Fruit fly (Drosophila melanogaster) whole organism, embryonic: ENCODE results near the gene Npc2g.
A peak's percentile ranks its signal among the peaks of the same experiment; 100 is the strongest.

ENCODE experiments used
- ATbp ChIP-seq: fragments of 200-800 bp; sonication (Bioruptor generic); optimal IDR thresholded peaks from 2 replicates; lab custom pipeline; 2017; ENCODE audit warnings: missing biosample characterization, mild to moderate bottlenecking, missing genetic modification characterization, missing genetic modification reagents
- Asciz ChIP-seq: fragments of 200-800 bp; sonication (Bioruptor generic); optimal IDR thresholded peaks from 2 replicates; lab custom pipeline; 2017; ENCODE audit warnings: missing biosample characterization, mild to moderate bottlenecking, missing genetic modification characterization, missing genetic modification reagents
- Bdp1 ChIP-seq: fragments of 200-800 bp; sonication (Bioruptor generic); optimal IDR thresholded peaks from 3 replicates; lab custom pipeline; 2016; ENCODE audit warnings: missing biosample characterization, missing genetic modification characterization
- CG10147 ChIP-seq: fragments of 200-800 bp; sonication (Bioruptor generic); optimal IDR thresholded peaks from 2 replicates; lab custom pipeline; 2019; ENCODE audit warnings: missing biosample characterization, mild to moderate bottlenecking, missing genetic modification characterization, moderate library complexity
- CG12071 ChIP-seq: fragments of 200-800 bp; sonication (Bioruptor generic); optimal IDR thresholded peaks from 3 replicates; lab custom pipeline; 2018; ENCODE audit warnings: missing biosample characterization, mild to moderate bottlenecking, missing genetic modification characterization
- CG12104 ChIP-seq: fragments of 200-800 bp; sonication (Bioruptor generic); optimal IDR thresholded peaks from 3 replicates; lab custom pipeline; 2016; ENCODE audit warnings: missing biosample characterization, missing genetic modification characterization
- CG12236 ChIP-seq: fragments of 200-800 bp; sonication (Bioruptor generic); optimal IDR thresholded peaks from 2 replicates; lab custom pipeline; 2016; ENCODE audit warnings: missing biosample characterization, missing genetic modification characterization
- CG12659 ChIP-seq: fragments of 200-800 bp; sonication (Bioruptor generic); optimal IDR thresholded peaks from 3 replicates; lab custom pipeline; 2017; ENCODE audit warnings: mild to moderate bottlenecking, missing biosample characterization, missing genetic modification reagents, missing genetic modification characterization
- CG14860 ChIP-seq: fragments of 200-800 bp; sonication (Bioruptor generic); IDR thresholded peaks from 3 replicates; pipeline ENCODE4 v1.3.6; 2022; ENCODE audit warnings: missing biosample characterization, missing genetic modification characterization; ENCODE audit not compliant: partially characterized antibody
- CG15696 ChIP-seq: fragments of 200-800 bp; sonication (Bioruptor generic); optimal IDR thresholded peaks from 2 replicates; lab custom pipeline; 2019; ENCODE audit warnings: missing biosample characterization, mild to moderate bottlenecking, missing genetic modification characterization, moderate library complexity
- CG16863 ChIP-seq: fragments of 200-800 bp; sonication (Bioruptor generic); optimal IDR thresholded peaks from 3 replicates; lab custom pipeline; 2016; ENCODE audit warnings: missing biosample characterization, missing genetic modification characterization
- CG17829 ChIP-seq: fragments of 200-800 bp; optimal IDR thresholded peaks from 2 replicates; lab custom pipeline; 2019; ENCODE audit warnings: missing biosample characterization, mild to moderate bottlenecking, missing genetic modification characterization, moderate library complexity
- CG1792 ChIP-seq: fragments of 200-800 bp; sonication (Bioruptor generic); optimal IDR thresholded peaks from 2 replicates; lab custom pipeline; 2016; ENCODE audit warnings: missing biosample characterization, missing genetic modification characterization
- CG18011 ChIP-seq: fragments of 200-800 bp; sonication (Bioruptor generic); optimal IDR thresholded peaks from 2 replicates; lab custom pipeline; 2017; ENCODE audit warnings: missing biosample characterization, missing genetic modification characterization, mild to moderate bottlenecking, moderate library complexity, missing genotype
- CG3407 ChIP-seq: fragments of 200-800 bp; sonication (Bioruptor generic); optimal IDR thresholded peaks from 2 replicates; lab custom pipeline; 2018; ENCODE audit warnings: missing biosample characterization, mild to moderate bottlenecking, missing genetic modification characterization
- CG3995 ChIP-seq: fragments of 200-800 bp; sonication (Bioruptor generic); optimal IDR thresholded peaks from 3 replicates; lab custom pipeline; 2016; ENCODE audit warnings: missing biosample characterization, missing genetic modification characterization
- CG42726 ChIP-seq: fragments of 200-800 bp; sonication (Bioruptor generic); IDR thresholded peaks from 2 replicates; pipeline ENCODE4 v1.3.6; 2022; ENCODE audit warnings: missing biosample characterization, missing genetic modification characterization; ENCODE audit not compliant: partially characterized antibody
- CG43689 ChIP-seq: fragments of 200-800 bp; sonication (Bioruptor generic); IDR thresholded peaks from 2 replicates; pipeline ENCODE4 v1.3.6; 2022; ENCODE audit warnings: missing biosample characterization, missing genetic modification characterization
- CG4424 ChIP-seq: fragments of 200-800 bp; sonication (Bioruptor generic); optimal IDR thresholded peaks from 3 replicates; lab custom pipeline; 2016; ENCODE audit warnings: missing biosample characterization, missing genetic modification characterization
- CG4617 ChIP-seq: fragments of 200-800 bp; sonication (Bioruptor generic); optimal IDR thresholded peaks from 3 replicates; lab custom pipeline; 2016; ENCODE audit warnings: missing biosample characterization, missing genetic modification characterization, borderline replicate concordance
- CG6175 ChIP-seq: fragments of 200-800 bp; sonication (Bioruptor generic); IDR thresholded peaks from 3 replicates; pipeline ENCODE4 v1.3.6; 2022; ENCODE audit warnings: missing biosample characterization, missing genetic modification characterization
- CG6272 ChIP-seq: fragments of 200-800 bp; sonication (Bioruptor generic); IDR thresholded peaks from 2 replicates; pipeline ENCODE4 v1.3.6; 2022; ENCODE audit warnings: missing biosample characterization, missing genetic modification characterization
- CG9817 ChIP-seq: fragments of 200-800 bp; sonication (Bioruptor generic); optimal IDR thresholded peaks from 2 replicates; lab custom pipeline; 2018; ENCODE audit warnings: missing biosample characterization, mild to moderate bottlenecking, missing genetic modification characterization, moderate library complexity
- CHES-1-like ChIP-seq: fragments of 200-800 bp; sonication (Bioruptor generic); optimal IDR thresholded peaks from 2 replicates; lab custom pipeline; 2016; ENCODE audit warnings: missing biosample characterization, missing genetic modification characterization
- CTCF ChIP-seq: fragments of 200-800 bp; sonication (Bioruptor generic); optimal IDR thresholded peaks from 2 replicates; lab custom pipeline; 2017; ENCODE audit warnings: missing biosample characterization, mild to moderate bottlenecking, missing genetic modification characterization, moderate library complexity
- CrebB ChIP-seq: fragments of 200-800 bp; sonication (Bioruptor generic); optimal IDR thresholded peaks from 3 replicates; lab custom pipeline; 2018; ENCODE audit warnings: missing biosample characterization, mild to moderate bottlenecking, missing genetic modification characterization
- Ets65A ChIP-seq: fragments of 200-800 bp; sonication (Bioruptor generic); peaks from one replicate; lab custom pipeline; 2016; ENCODE audit warnings: missing biosample characterization, missing genetic modification characterization
- HLH3B ChIP-seq: fragments of 200-800 bp; sonication (Bioruptor generic); IDR thresholded peaks from 2 replicates; pipeline ENCODE4 v1.3.6; 2022; ENCODE audit warnings: missing biosample characterization, missing genetic modification characterization
- Hr3 ChIP-seq: fragments of 200-800 bp; sonication (Bioruptor generic); optimal IDR thresholded peaks from 3 replicates; lab custom pipeline; 2016; ENCODE audit warnings: missing biosample characterization, missing genetic modification characterization
- Side ChIP-seq: fragments of 200-800 bp; sonication (Bioruptor generic); optimal IDR thresholded peaks from 2 replicates; lab custom pipeline; 2016; ENCODE audit warnings: missing biosample characterization, missing genetic modification characterization
- Sry-β ChIP-seq: fragments of 200-800 bp; sonication (Bioruptor generic); optimal IDR thresholded peaks from 2 replicates; lab custom pipeline; 2018; ENCODE audit warnings: missing biosample characterization, mild to moderate bottlenecking, missing genetic modification characterization, moderate library complexity
- Tbp ChIP-seq: fragments of >200 bp; optimal IDR thresholded peaks from 2 replicates; lab custom pipeline; 2018; ENCODE audit warnings: missing biosample characterization, missing genetic modification characterization
- abd-A ChIP-seq: fragments of 200-800 bp; sonication (Bioruptor generic); optimal IDR thresholded peaks from 3 replicates; lab custom pipeline; 2019; ENCODE audit warnings: missing biosample characterization, mild to moderate bottlenecking, missing genetic modification characterization, moderate library complexity
- ase ChIP-seq: fragments of 200-800 bp; sonication (Bioruptor generic); IDR thresholded peaks from 3 replicates; pipeline ENCODE4 v1.3.6; 2022; ENCODE audit warnings: missing biosample characterization, missing genetic modification characterization
- az2 ChIP-seq: fragments of 200-800 bp; sonication (Bioruptor generic); optimal IDR thresholded peaks from 3 replicates; lab custom pipeline; 2016; ENCODE audit warnings: missing biosample characterization, missing genetic modification characterization
- bbx ChIP-seq: fragments of 200-800 bp; sonication (Bioruptor generic); IDR thresholded peaks from 2 replicates; pipeline ENCODE4 v1.3.6; 2022; ENCODE audit warnings: missing biosample characterization, missing genetic modification characterization; ENCODE audit not compliant: partially characterized antibody
- br ChIP-seq: fragments of >200 bp; optimal IDR thresholded peaks from 2 replicates; lab custom pipeline; 2017
- chinmo ChIP-seq: fragments of 200-800 bp; sonication (Bioruptor generic); IDR thresholded peaks from 4 replicates; pipeline ENCODE4 v1.3.6; 2022; ENCODE audit warnings: missing biosample characterization, missing genetic modification characterization; ENCODE audit not compliant: partially characterized antibody
- croc ChIP-seq: fragments of 200-800 bp; sonication (Bioruptor generic); conservative IDR thresholded peaks from 3 replicates; pipeline ENCODE4 v1.3.6; 2022; ENCODE audit warnings: missing biosample characterization, missing genetic modification characterization
- disco-r ChIP-seq: fragments of 200-800 bp; sonication (Bioruptor generic); optimal IDR thresholded peaks from 2 replicates; lab custom pipeline; 2016; ENCODE audit warnings: missing biosample characterization, missing genetic modification characterization
- dmrt99B ChIP-seq: fragments of 200-800 bp; sonication (Bioruptor generic); optimal IDR thresholded peaks from 2 replicates; lab custom pipeline; 2018; ENCODE audit warnings: missing biosample characterization, mild to moderate bottlenecking, missing genetic modification characterization, moderate library complexity
- gsb-n ChIP-seq: fragments of 200-800 bp; sonication (Bioruptor generic); optimal IDR thresholded peaks from 3 replicates; lab custom pipeline; 2018; ENCODE audit warnings: missing biosample characterization, mild to moderate bottlenecking, missing genetic modification characterization
- inv ChIP-seq: fragments of 200-800 bp; sonication (Bioruptor generic); IDR thresholded peaks from 2 replicates; pipeline ENCODE4 v1.3.6; 2022; ENCODE audit warnings: missing biosample characterization, missing genetic modification characterization; ENCODE audit not compliant: partially characterized antibody
- lov ChIP-seq, 2 experiments: fragments of 200-800 bp in 1 of 2; fragments of >200 bp in 1 of 2; sonication (Bioruptor generic) in 1 of 2; IDR thresholded peaks in 1 of 2; optimal IDR thresholded peaks in 1 of 2; 2 replicates in 1 of 2; 3 replicates in 1 of 2; pipeline versions ENCODE4 v1.3.6 to Lab custom; 2017 to 2022; ENCODE audit warnings: missing biosample characterization in 1 of 2, missing genetic modification characterization in 1 of 2
- org-1 ChIP-seq: fragments of 200-800 bp; sonication (Bioruptor generic); optimal IDR thresholded peaks from 2 replicates; lab custom pipeline; 2017; ENCODE audit warnings: missing biosample characterization, missing genetic modification characterization
- otp ChIP-seq: fragments of 200-800 bp; sonication (Bioruptor generic); IDR thresholded peaks from 3 replicates; pipeline ENCODE4, ENCODE4 v1.3.6; 2022; ENCODE audit warnings: missing biosample characterization, missing genetic modification characterization
- phol ChIP-seq: fragments of 200-800 bp; sonication (Bioruptor generic); optimal IDR thresholded peaks from 3 replicates; lab custom pipeline; 2018; ENCODE audit warnings: missing biosample characterization, mild to moderate bottlenecking, missing genetic modification characterization, moderate library complexity
- rib ChIP-seq: fragments of 200-800 bp; sonication (Bioruptor generic); IDR thresholded peaks from 2 replicates; pipeline ENCODE4 v1.3.6; 2022; ENCODE audit warnings: missing biosample characterization, missing genetic modification characterization
- row ChIP-seq: fragments of 200-800 bp; sonication (Bioruptor generic); IDR thresholded peaks from 3 replicates; pipeline ENCODE4 v1.3.6; 2022; ENCODE audit warnings: missing biosample characterization, missing genetic modification characterization
- sob ChIP-seq: fragments of 200-800 bp; sonication (Bioruptor generic); IDR thresholded peaks from 2 replicates; pipeline ENCODE4 v1.3.6; 2022; ENCODE audit warnings: missing biosample characterization, missing genetic modification characterization
- stc ChIP-seq: fragments of 200-800 bp; sonication (Bioruptor generic); IDR thresholded peaks from 2 replicates; pipeline ENCODE4 v1.3.6; 2022; ENCODE audit warnings: missing biosample characterization, missing genetic modification characterization
- zfh1 ChIP-seq: fragments of 200-800 bp; sonication (Bioruptor generic); IDR thresholded peaks from 3 replicates; pipeline ENCODE4 v1.3.6; 2022; ENCODE audit warnings: missing biosample characterization, missing genetic modification characterization

Npc2g gene

DNA sequence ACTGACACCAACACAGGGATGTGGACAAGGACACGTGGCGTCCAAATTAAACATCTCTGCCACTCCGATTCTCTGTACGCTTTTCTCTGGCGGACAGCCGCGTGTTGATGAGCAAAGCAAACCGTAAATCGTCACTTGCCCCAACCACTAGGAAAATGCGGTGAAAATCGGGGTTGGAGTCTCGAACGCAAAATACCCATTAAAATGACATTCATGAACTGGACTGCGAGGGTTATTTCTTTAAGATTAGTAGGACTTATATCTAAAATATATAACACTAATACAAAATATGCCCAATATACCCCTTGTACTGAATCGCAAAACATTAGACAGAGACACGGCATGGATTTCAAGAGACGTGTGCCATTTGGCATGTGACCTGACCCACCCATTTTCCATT, 26.6 kb downstream of the Npc2g start (continued):
- TF ChIP-seq org-1 (GFP tag; lab: Kevin White, UChicago) (peak; percentile 33), Asciz (GFP tag; lab: Kevin White, UChicago) (no peak), dmrt99B (peak; percentile 48), Tbp (GFP tag; lab: Kevin White, UChicago) (no peak), inv (GFP tag; lab: Robert Waterston, UW) (no peak), zfh1 (GFP tag; lab: Robert Waterston, UW) (peak; percentile 81), CG42726 (no peak), bbx (no peak), otp (GFP tag; lab: Robert Waterston, UW) (0 out of 3 replicates have a peak, but pooled peaks have one; percentile 46), ase (GFP tag; lab: Robert Waterston, UW) (0 out of 3 replicates have a peak, but pooled peaks have one; percentile 42), CG12104 (no peak), ATbp (peak; percentile 22), CG43689 (no peak), Side (no peak), CG4424 (GFP tag; lab: Kevin White, UChicago) (peak; percentile 39), lov (optimal IDR thresholded peaks at IDR 0.05; lab: Kevin White, UChicago) (no peak), lov (GFP tag; IDR thresholded peaks at IDR 0.05; lab: Robert Waterston, UW) (0 out of 3 replicates have a peak, but pooled peaks have one; percentile 24), rib (GFP tag; lab: Robert Waterston, UW) (no peak), CG3995 (GFP tag; lab: Kevin White, UChicago) (no peak), CG4617 (GFP tag; lab: Kevin White, UChicago) (no peak), Sry-β (GFP tag; lab: Kevin White, UChicago) (no peak), CG10147 (GFP tag; lab: Kevin White, UChicago) (no peak), CG6272 (GFP tag; lab: Robert Waterston, UW) (no peak), HLH3B (GFP tag; lab: Robert Waterston, UW) (peak; percentile 30; the same call in 1 of the 2 replicates), CG17829 (tag; lab: Kevin White, UChicago) (no peak), abd-A (tag; lab: Kevin White, UChicago) (no peak), CG14860 (no peak), row (GFP tag; lab: Robert Waterston, UW) (peak; percentile 71), CG3407 (GFP tag; lab: Kevin White, UChicago) (peak; percentile 32), gsb-n (tag; lab: Kevin White, UChicago) (peak; percentile 31), az2 (peak; percentile 3), CG9817 (no peak), Bdp1 (GFP tag; lab: Kevin White, UChicago) (no peak), CHES-1-like (GFP tag; lab: Kevin White, UChicago) (no peak), CrebB (tag; lab: Kevin White, UChicago) (no peak), CG12071 (GFP tag; lab: Kevin White, UChicago) (no peak), croc (GFP tag; lab: Robert Waterston, UW) (no peak), chinmo (no peak), CTCF (no peak), sob (peak; percentile 48; the same call in 1 of the 2 replicates), CG16863 (GFP tag; lab: Kevin White, UChicago) (no peak), CG6175 (GFP tag; lab: Robert Waterston, UW) (no peak), phol (tag; lab: Kevin White, UChicago) (peak; percentile 17), CG18011 (GFP tag; lab: Kevin White, UChicago) (no peak), CG1792 (GFP tag; lab: Kevin White, UChicago) (no peak), Ets65A (GFP tag; lab: Kevin White, UChicago) (no peak), disco-r (no peak), CG15696 (tag; lab: Kevin White, UChicago) (no peak), CG12236 (GFP tag; lab: Kevin White, UChicago) (no peak), Hr3 (GFP tag; lab: Kevin White, UChicago) (no peak), br (lab: Kevin White, UChicago) (no peak), CG12659 (GFP tag; lab: Kevin White, UChicago) (no peak), stc (no peak)
